Worm (Caenorhabditis elegans) whole organism, mixed stage, embryonic: ENCODE results near the gene F57G9.3.

Source experiments
- M03D4.4 ChIP-seq: sonication (generic microtip); optimal IDR thresholded peaks from 2 replicates; lab custom pipeline; 2017; ENCODE audit warnings: mild to moderate bottlenecking, missing genetic modification characterization, missing compliant biosample characterization
- bed-3 ChIP-seq: fragments of 200-800 bp; sonication (Bioruptor generic); optimal IDR thresholded peaks from 3 replicates; lab custom pipeline; 2018; ENCODE audit warnings: mild to moderate bottlenecking, missing genetic modification characterization, moderate library complexity, missing compliant biosample characterization
- blmp-1 ChIP-seq: fragments of 150-350 bp; optimal IDR thresholded peaks from 2 replicates; lab custom pipeline; 2014; ENCODE audit warnings: missing biosample characterization, missing genetic modification characterization
- ceh-39 ChIP-seq: fragments of 150-350 bp; optimal IDR thresholded peaks from 2 replicates; lab custom pipeline; 2014; ENCODE audit warnings: missing biosample characterization, missing genetic modification characterization
- ceh-43 ChIP-seq: fragments of 200-800 bp; sonication (Bioruptor generic); optimal IDR thresholded peaks from 2 replicates; lab custom pipeline; 2018; ENCODE audit warnings: mild to moderate bottlenecking, missing genetic modification characterization, moderate library complexity, missing compliant biosample characterization
- ces-1 ChIP-seq: fragments of 150-350 bp; optimal IDR thresholded peaks from 2 replicates; lab custom pipeline; 2014; ENCODE audit warnings: missing biosample characterization, missing genetic modification reagents, missing genetic modification characterization
- cnd-1 ChIP-seq: fragments of 200-800 bp; sonication (Bioruptor generic); optimal IDR thresholded peaks from 2 replicates; lab custom pipeline; 2018; ENCODE audit warnings: mild to moderate bottlenecking, missing genetic modification characterization, missing compliant biosample characterization
- drap-1 ChIP-seq: fragments of 200-800 bp; sonication (Bioruptor generic); optimal IDR thresholded peaks from 3 replicates; lab custom pipeline; 2018; ENCODE audit warnings: mild to moderate bottlenecking, missing genetic modification characterization, missing compliant biosample characterization
- elt-1 ChIP-seq: sonication (generic microtip); optimal IDR thresholded peaks from 2 replicates; lab custom pipeline; 2017; ENCODE audit warnings: missing genetic modification characterization, mild to moderate bottlenecking, missing compliant biosample characterization, antibody characterized with exemption, moderate library complexity, borderline replicate concordance; ENCODE audit not compliant: insufficient read depth
- elt-3 ChIP-seq: fragments of 150-350 bp; optimal IDR thresholded peaks from 2 replicates; lab custom pipeline; 2014; ENCODE audit warnings: missing biosample characterization, missing genetic modification characterization
- flh-1 ChIP-seq: fragments of 200-800 bp; sonication (Bioruptor generic); optimal IDR thresholded peaks from 2 replicates; lab custom pipeline; 2018; ENCODE audit warnings: mild to moderate bottlenecking, missing genetic modification characterization, moderate library complexity, missing compliant biosample characterization
- ham-2 ChIP-seq: fragments of 200-800 bp; sonication (Bioruptor generic); optimal IDR thresholded peaks from 2 replicates; lab custom pipeline; 2018; ENCODE audit warnings: mild to moderate bottlenecking, missing genetic modification characterization, missing compliant biosample characterization
- hlh-1 ChIP-seq: fragments of 150-350 bp; optimal IDR thresholded peaks from 2 replicates; lab custom pipeline; 2014; ENCODE audit warnings: missing biosample characterization, missing genetic modification reagents, missing genetic modification characterization
- lin-13 ChIP-seq: fragments of 150-350 bp; optimal IDR thresholded peaks from 2 replicates; lab custom pipeline; 2014; ENCODE audit warnings: missing biosample characterization, missing genetic modification characterization
- lin-32 ChIP-seq: fragments of 200-800 bp; sonication (Bioruptor generic); optimal IDR thresholded peaks from 2 replicates; lab custom pipeline; 2018; ENCODE audit warnings: mild to moderate bottlenecking, missing genetic modification characterization, missing compliant biosample characterization
- lsy-2 ChIP-seq: fragments of 150-350 bp; optimal IDR thresholded peaks from 2 replicates; lab custom pipeline; 2014; ENCODE audit warnings: missing biosample characterization, missing genetic modification characterization
- mls-2 ChIP-seq: sonication (generic microtip); optimal IDR thresholded peaks from 2 replicates; lab custom pipeline; 2016; ENCODE audit warnings: mild to moderate bottlenecking, missing genetic modification characterization, moderate library complexity, missing compliant biosample characterization
- nhr-12 ChIP-seq: fragments of 150-350 bp; optimal IDR thresholded peaks from 2 replicates; lab custom pipeline; 2014; ENCODE audit warnings: missing biosample characterization, missing genetic modification characterization
- nhr-2 ChIP-seq: fragments of 150-350 bp; optimal IDR thresholded peaks from 2 replicates; lab custom pipeline; 2014; ENCODE audit warnings: missing biosample characterization, missing genetic modification characterization
- nhr-237 ChIP-seq: fragments of 150-350 bp; optimal IDR thresholded peaks from 2 replicates; lab custom pipeline; 2014; ENCODE audit warnings: missing biosample characterization, missing genetic modification characterization
- nhr-28 ChIP-seq: fragments of 150-350 bp; optimal IDR thresholded peaks from 2 replicates; lab custom pipeline; 2014; ENCODE audit warnings: missing biosample characterization, missing genetic modification characterization
- nhr-76 ChIP-seq: sonication (generic microtip); optimal IDR thresholded peaks from 2 replicates; lab custom pipeline; 2017; ENCODE audit warnings: missing biosample characterization, missing genetic modification characterization
- pha-4 ChIP-seq: fragments of 150-350 bp; optimal IDR thresholded peaks from 2 replicates; lab custom pipeline; 2018; ENCODE audit warnings: missing biosample characterization, missing genetic modification reagents, missing genetic modification characterization
- sptf-1 ChIP-seq: sonication (generic microtip); optimal IDR thresholded peaks from 2 replicates; lab custom pipeline; 2017; ENCODE audit warnings: mild to moderate bottlenecking, missing genetic modification characterization, moderate library complexity, missing compliant biosample characterization
- tbx-8 ChIP-seq: fragments of 200-800 bp; sonication (Bioruptor generic); optimal IDR thresholded peaks from 2 replicates; lab custom pipeline; 2018; ENCODE audit warnings: mild to moderate bottlenecking, missing genetic modification characterization, moderate library complexity, missing compliant biosample characterization
- unc-120 ChIP-seq: sonication (generic microtip); optimal IDR thresholded peaks from 2 replicates; lab custom pipeline; 2017; ENCODE audit warnings: missing genetic modification characterization, missing compliant biosample characterization; ENCODE audit not compliant: poor library complexity, severe bottlenecking
- unc-39 ChIP-seq: fragments of 150-350 bp; optimal IDR thresholded peaks from 2 replicates; lab custom pipeline; 2014; ENCODE audit warnings: missing biosample characterization, missing genetic modification characterization
- unc-62 ChIP-seq: fragments of 150-350 bp; optimal IDR thresholded peaks from 2 replicates; lab custom pipeline; 2014; ENCODE audit warnings: missing biosample characterization, missing genetic modification reagents, missing genetic modification characterization
- zip-8 ChIP-seq: fragments of 150-350 bp; optimal IDR thresholded peaks from 2 replicates; lab custom pipeline; 2014; ENCODE audit warnings: missing biosample characterization, missing genetic modification characterization
- ztf-11 ChIP-seq: fragments of 150-350 bp; optimal IDR thresholded peaks from 2 replicates; lab custom pipeline; 2014; ENCODE audit warnings: missing biosample characterization, missing genetic modification characterization

F57G9.3 gene

ce11 chrII:12417996-12418395 lies 8.0 kb upstream of the F57G9.3 start:
- no peak for TF ChIP-seq tbx-8
- TF ChIP-seq nhr-2 (tag; lab: Kevin White, UChicago): no peak
- TF ChIP-seq elt-1 (tag; lab: Kevin White, UChicago): no peak
- TF ChIP-seq hlh-1 (tag; lab: Kevin White, UChicago): no peak
- no peak for TF ChIP-seq ham-2
- TF ChIP-seq pha-4 (tag; lab: Kevin White, UChicago): no peak
- TF ChIP-seq unc-39 (tag; lab: Kevin White, UChicago): no peak
- no peak for TF ChIP-seq drap-1 (GFP tag; lab: Kevin White, UChicago)
- TF ChIP-seq sptf-1: no peak
- no peak for TF ChIP-seq ceh-43
- no peak for TF ChIP-seq cnd-1 (tag; lab: Kevin White, UChicago)
- TF ChIP-seq nhr-237: no peak
- TF ChIP-seq blmp-1 (tag; lab: Kevin White, UChicago): no peak
- TF ChIP-seq ztf-11: no peak
- no peak for TF ChIP-seq unc-120 (tag; lab: Kevin White, UChicago)
- TF ChIP-seq nhr-76: no peak

DNA sequence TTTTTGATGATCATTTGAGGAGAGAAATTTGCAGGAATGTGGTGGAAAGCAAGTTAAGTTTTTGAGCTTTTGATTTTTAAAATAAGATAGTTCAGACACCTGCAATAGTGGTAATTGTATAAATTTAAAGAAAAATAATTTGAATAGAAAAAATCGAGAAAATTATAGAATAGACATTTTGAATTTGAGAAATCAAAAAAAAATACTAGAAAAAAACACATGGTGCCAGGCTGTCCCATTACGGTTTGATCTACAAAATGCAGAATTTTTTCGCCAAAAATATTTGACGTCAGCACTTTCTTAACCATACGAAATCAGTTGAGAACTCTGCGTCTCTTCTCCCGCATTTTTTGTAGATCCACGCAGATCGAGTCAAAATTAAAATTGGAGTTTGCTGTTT lies 7.5 kb upstream of the F57G9.3 start, which contains the start of gene sre-27:
Gene sre-27 (minus strand): TSS at position 101 of the 400 bp plus-strand sequence.
- no peak for TF ChIP-seq cnd-1 (tag; lab: Kevin White, UChicago)
- no peak for TF ChIP-seq M03D4.4
- no peak for TF ChIP-seq mls-2 (tag; lab: Kevin White, UChicago)
- TF ChIP-seq unc-39 (tag; lab: Kevin White, UChicago): no peak
- no peak for TF ChIP-seq unc-62 (GFP tag; lab: Kevin White, UChicago)
- no peak for TF ChIP-seq lsy-2 (tag; lab: Kevin White, UChicago)
- TF ChIP-seq hlh-1 (tag; lab: Kevin White, UChicago): no peak
- no peak for TF ChIP-seq nhr-12 (tag; lab: Kevin White, UChicago)
- no peak for TF ChIP-seq ces-1 (GFP tag; lab: Kevin White, UChicago)

- TF ChIP-seq tbx-8 (no peak), unc-120 (tag; lab: Kevin White, UChicago) (no peak), ham-2 (no peak), nhr-28 (tag; lab: Kevin White, UChicago) (no peak), blmp-1 (tag; lab: Kevin White, UChicago) (no peak), lin-13 (tag; lab: Kevin White, UChicago) (no peak), ztf-11 (no peak), ceh-43 (no peak), lin-32 (GFP tag; lab: Kevin White, UChicago) (no peak), ces-1 (GFP tag; lab: Kevin White, UChicago) (no peak), unc-39 (tag; lab: Kevin White, UChicago) (no peak), elt-3 (tag; lab: Kevin White, UChicago) (no peak), flh-1 (GFP tag; lab: Kevin White, UChicago) (no peak), nhr-76 (no peak), lsy-2 (tag; lab: Kevin White, UChicago) (no peak), M03D4.4 (no peak), mls-2 (tag; lab: Kevin White, UChicago) (no peak)
Measured at ce11 chrII:12414805-12415204, 4.8 kb upstream of the F57G9.3 start, which contains the start of gene Y57A10C.11. Y57A10C.11 (minus strand) TSS chrII:12414905.

DNA sequence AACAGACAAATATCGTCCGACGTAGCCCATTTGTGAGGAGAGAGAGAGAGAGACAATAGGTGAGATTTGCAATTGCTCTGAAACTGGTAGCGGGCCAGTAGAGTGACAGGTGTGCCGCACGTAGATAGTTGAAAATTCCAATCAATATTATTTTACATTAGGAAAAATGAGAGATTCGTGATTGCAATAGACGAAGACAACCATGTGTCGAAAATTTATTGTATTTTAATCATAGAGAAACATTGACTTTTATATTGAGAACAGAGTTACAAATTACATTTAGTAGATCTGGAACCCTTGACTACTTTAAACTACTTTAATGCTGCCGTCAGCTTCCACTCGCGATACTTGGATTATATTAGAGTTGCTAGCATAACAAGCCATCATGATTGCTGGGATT lies 2.4 kb upstream of the F57G9.3 start, which contains the start of gene Y57A10C.1:
Gene Y57A10C.1 (minus strand): TSS at position 101 of the 400 bp plus-strand sequence.
- TF ChIP-seq bed-3 (GFP tag; lab: Kevin White, UChicago) (no peak), elt-3 (tag; lab: Kevin White, UChicago) (no peak)
- TF ChIP-seq, all 35 proteins: peak for 0

DNA sequence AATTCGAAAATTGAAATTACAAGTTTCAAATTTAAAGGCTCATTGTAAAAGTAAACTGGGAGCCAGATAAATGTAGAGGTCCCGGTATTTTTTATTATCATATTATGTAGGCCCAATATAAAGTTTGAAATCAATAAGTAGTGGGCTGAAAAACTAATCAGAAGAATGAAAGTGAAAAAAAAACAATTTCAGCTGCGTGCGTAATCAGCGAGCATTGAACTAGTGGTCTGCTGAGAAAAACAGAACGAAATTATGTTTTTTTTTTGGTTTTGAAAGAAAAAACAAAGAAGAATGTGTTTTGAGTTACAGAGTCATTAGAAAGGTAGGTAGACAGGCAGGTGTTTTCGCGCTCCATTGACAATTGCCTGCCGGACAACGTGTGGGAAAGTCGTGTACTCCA lies 1.3 kb downstream of the F57G9.3 start, which contains the start of gene sre-31:
Gene sre-31 (minus strand): TSS at position 101 of the 400 bp plus-strand sequence.
- TF ChIP-seq ces-1 (GFP tag; lab: Kevin White, UChicago) (no peak), unc-39 (tag; lab: Kevin White, UChicago) (no peak), M03D4.4 (no peak), elt-3 (tag; lab: Kevin White, UChicago) (no peak), ztf-11 (no peak), nhr-237 (no peak), lin-32 (GFP tag; lab: Kevin White, UChicago) (no peak), sptf-1 (no peak), ceh-39 (tag; lab: Kevin White, UChicago) (no peak), flh-1 (GFP tag; lab: Kevin White, UChicago) (no peak), ceh-43 (no peak), zip-8 (tag; lab: Kevin White, UChicago) (no peak), cnd-1 (tag; lab: Kevin White, UChicago) (no peak), elt-1 (tag; lab: Kevin White, UChicago) (no peak), tbx-8 (no peak)
